Fruit fly (Drosophila melanogaster) whole organism, embryonic: ENCODE data around the gene nmdyn-D6.

ENCODE experiments used
- CG10565 ChIP-seq: fragments of 200-800 bp; sonication (Bioruptor generic); optimal IDR thresholded peaks from 3 replicates; lab custom pipeline; 2016; ENCODE audit warnings: missing biosample characterization, mild to moderate bottlenecking, missing genetic modification characterization
- CG10979 ChIP-seq: fragments of 200-800 bp; sonication (Bioruptor generic); optimal IDR thresholded peaks from 2 replicates; lab custom pipeline; 2018; ENCODE audit warnings: missing biosample characterization, mild to moderate bottlenecking, missing genetic modification characterization, moderate library complexity
- CG11085 ChIP-seq: fragments of 200-800 bp; sonication (Bioruptor generic); IDR thresholded peaks from 2 replicates; pipeline ENCODE4 v1.3.6; 2022; ENCODE audit warnings: missing biosample characterization, missing genetic modification characterization
- CG11398 ChIP-seq: fragments of 200-800 bp; sonication (Bioruptor generic); optimal IDR thresholded peaks from 2 replicates; lab custom pipeline; 2016; ENCODE audit warnings: missing biosample characterization, missing genetic modification characterization
- CG14860 ChIP-seq: fragments of 200-800 bp; sonication (Bioruptor generic); IDR thresholded peaks from 3 replicates; pipeline ENCODE4 v1.3.6; 2022; ENCODE audit warnings: missing biosample characterization, missing genetic modification characterization; ENCODE audit not compliant: partially characterized antibody
- CG14965 ChIP-seq: fragments of 200-800 bp; sonication (Bioruptor generic); optimal IDR thresholded peaks from 2 replicates; lab custom pipeline; 2016; ENCODE audit warnings: missing biosample characterization, missing genetic modification characterization, borderline replicate concordance
- CG1602 ChIP-seq: fragments of 200-800 bp; sonication (Bioruptor generic); optimal IDR thresholded peaks from 3 replicates; lab custom pipeline; 2016; ENCODE audit warnings: missing biosample characterization, missing genetic modification characterization
- CG1603 ChIP-seq: fragments of 200-800 bp; sonication (Bioruptor generic); optimal IDR thresholded peaks from 2 replicates; lab custom pipeline; 2019; ENCODE audit warnings: missing biosample characterization, mild to moderate bottlenecking, missing genetic modification characterization, moderate library complexity
- CG2875 ChIP-seq: fragments of 200-800 bp; sonication (Bioruptor generic); optimal IDR thresholded peaks from 2 replicates; lab custom pipeline; 2017; ENCODE audit warnings: missing biosample characterization, mild to moderate bottlenecking, missing genetic modification characterization, missing genetic modification reagents
- CG31365 ChIP-seq: fragments of 200-800 bp; sonication (Bioruptor generic); optimal IDR thresholded peaks from 2 replicates; lab custom pipeline; 2018; ENCODE audit warnings: missing biosample characterization, mild to moderate bottlenecking, missing genetic modification characterization
- CG3281 ChIP-seq: fragments of 200-800 bp; sonication (Bioruptor generic); optimal IDR thresholded peaks from 3 replicates; lab custom pipeline; 2017; ENCODE audit warnings: missing biosample characterization, mild to moderate bottlenecking, missing genetic modification characterization
- CG34422 ChIP-seq: fragments of 200-800 bp; sonication (Bioruptor generic); IDR thresholded peaks from 3 replicates; pipeline ENCODE4 v1.3.6; 2022; ENCODE audit warnings: missing biosample characterization, missing genetic modification characterization
- CG4424 ChIP-seq: fragments of 200-800 bp; sonication (Bioruptor generic); optimal IDR thresholded peaks from 3 replicates; lab custom pipeline; 2016; ENCODE audit warnings: missing biosample characterization, missing genetic modification characterization
- CG5245 ChIP-seq: fragments of 200-800 bp; sonication (Bioruptor generic); optimal IDR thresholded peaks from 3 replicates; lab custom pipeline; 2016; ENCODE audit warnings: missing biosample characterization, missing genetic modification characterization
- CG6765 ChIP-seq: fragments of 200-800 bp; sonication (Bioruptor generic); optimal IDR thresholded peaks from 3 replicates; lab custom pipeline; 2017; ENCODE audit warnings: missing biosample characterization, mild to moderate bottlenecking, missing genetic modification characterization
- CG7271 ChIP-seq: fragments of 200-800 bp; sonication (Bioruptor generic); optimal IDR thresholded peaks from 2 replicates; lab custom pipeline; 2018; ENCODE audit warnings: missing biosample characterization, mild to moderate bottlenecking, missing genetic modification characterization, moderate library complexity
- CG8765 ChIP-seq: fragments of 200-800 bp; sonication (Bioruptor generic); IDR thresholded peaks from 2 replicates; pipeline ENCODE4 v1.3.6; 2022; ENCODE audit warnings: missing biosample characterization, missing genetic modification characterization
- CG8924 ChIP-seq: fragments of 200-800 bp; optimal IDR thresholded peaks from 3 replicates; lab custom pipeline; 2019; ENCODE audit warnings: missing biosample characterization, mild to moderate bottlenecking, missing genetic modification characterization, moderate library complexity
- CG9437 ChIP-seq: fragments of 200-800 bp; sonication (Bioruptor generic); optimal IDR thresholded peaks from 2 replicates; lab custom pipeline; 2018; ENCODE audit warnings: missing biosample characterization, mild to moderate bottlenecking, missing genetic modification characterization
- Chrac-16 ChIP-seq: fragments of 200-800 bp; sonication (Bioruptor generic); optimal IDR thresholded peaks from 3 replicates; lab custom pipeline; 2016; ENCODE audit warnings: missing biosample characterization, missing genetic modification characterization
- D ChIP-seq, 2 experiments: fragments of 200-800 bp in 1 of 2; fragments of >200 bp in 1 of 2; sonication (Bioruptor generic) in 1 of 2; optimal IDR thresholded peaks; 2 replicates in 1 of 2; 3 replicates in 1 of 2; lab custom pipeline; 2017; ENCODE audit warnings: mild to moderate bottlenecking in 1 of 2, missing biosample characterization in 1 of 2, missing genetic modification characterization in 1 of 2, missing genetic modification reagents in 1 of 2
- D19A ChIP-seq: fragments of 200-800 bp; optimal IDR thresholded peaks from 3 replicates; lab custom pipeline; 2019; ENCODE audit warnings: missing biosample characterization, mild to moderate bottlenecking, missing genetic modification characterization, moderate library complexity
- Drgx ChIP-seq: fragments of 200-800 bp; sonication (Bioruptor generic); IDR thresholded peaks from 2 replicates; pipeline ENCODE4 v1.3.6; 2022; ENCODE audit warnings: missing biosample characterization, missing genetic modification characterization
- Fer1 ChIP-seq: fragments of 200-800 bp; sonication (Bioruptor generic); optimal IDR thresholded peaks from 2 replicates; lab custom pipeline; 2017; ENCODE audit warnings: missing biosample characterization, mild to moderate bottlenecking, missing genetic modification characterization
- Mes4 ChIP-seq: fragments of 200-800 bp; sonication (Bioruptor generic); optimal IDR thresholded peaks from 2 replicates; lab custom pipeline; 2016; ENCODE audit warnings: missing biosample characterization, missing genetic modification characterization
- Nf-YA ChIP-seq: fragments of 200-800 bp; sonication (Bioruptor generic); IDR thresholded peaks from 2 replicates; pipeline ENCODE4 v1.3.6; 2022; ENCODE audit warnings: missing biosample characterization, missing genetic modification characterization
- PHDP ChIP-seq: fragments of 200-800 bp; sonication (Bioruptor generic); optimal IDR thresholded peaks from 3 replicates; lab custom pipeline; 2018; ENCODE audit warnings: missing biosample characterization, mild to moderate bottlenecking, missing genetic modification characterization, moderate library complexity
- Trl ChIP-seq, 3 experiments: fragments of >200 bp in 2 of 3; fragments of 200-800 bp in 1 of 3; sonication (Bioruptor generic) in 1 of 3; optimal IDR thresholded peaks; 2 replicates in 1 of 3; 3 replicates in 2 of 3; lab custom pipeline; 2016 to 2017; ENCODE audit warnings: missing biosample characterization in 1 of 3, missing genetic modification characterization in 1 of 3
- Xrp1 ChIP-seq: fragments of 200-800 bp; sonication (Bioruptor generic); IDR thresholded peaks from 2 replicates; pipeline ENCODE4 v1.3.6; 2022; ENCODE audit warnings: missing biosample characterization, missing genetic modification characterization
- btn ChIP-seq: fragments of 200-800 bp; sonication (Bioruptor generic); optimal IDR thresholded peaks from 2 replicates; lab custom pipeline; 2016; ENCODE audit warnings: missing biosample characterization, missing genetic modification characterization
- fd96Cb ChIP-seq: fragments of 200-800 bp; sonication (Bioruptor generic); optimal IDR thresholded peaks from 2 replicates; lab custom pipeline; 2018; ENCODE audit warnings: missing biosample characterization, mild to moderate bottlenecking, missing genetic modification characterization, moderate library complexity
- hbn ChIP-seq: fragments of 200-800 bp; sonication (Bioruptor generic); IDR thresholded peaks from 2 replicates; pipeline ENCODE4 v1.3.6; 2022; ENCODE audit warnings: missing biosample characterization, missing genetic modification characterization; ENCODE audit not compliant: partially characterized antibody
- klu ChIP-seq: fragments of 200-800 bp; sonication (Bioruptor generic); IDR thresholded peaks from 2 replicates; pipeline ENCODE4 v1.3.6; 2022; ENCODE audit warnings: missing biosample characterization, missing genetic modification characterization
- lbe ChIP-seq: fragments of 200-800 bp; sonication (Bioruptor generic); optimal IDR thresholded peaks from 2 replicates; lab custom pipeline; 2016; ENCODE audit warnings: missing biosample characterization, mild to moderate bottlenecking, missing genetic modification characterization
- lilli ChIP-seq: fragments of 200-800 bp; sonication (Bioruptor generic); optimal IDR thresholded peaks from 3 replicates; lab custom pipeline; 2016; ENCODE audit warnings: missing biosample characterization, missing genetic modification characterization
- peb ChIP-seq: fragments of 200-800 bp; sonication (Bioruptor generic); IDR thresholded peaks from 2 replicates; pipeline ENCODE4 v1.3.6; 2022; ENCODE audit warnings: missing biosample characterization, missing genetic modification characterization
- pfk ChIP-seq: fragments of 200-800 bp; sonication (Bioruptor generic); optimal IDR thresholded peaks from 2 replicates; lab custom pipeline; 2018; ENCODE audit warnings: missing biosample characterization, mild to moderate bottlenecking, missing genetic modification characterization, moderate library complexity
- pho ChIP-seq: fragments of 200-800 bp; sonication (Bioruptor generic); optimal IDR thresholded peaks from 2 replicates; lab custom pipeline; 2016; ENCODE audit warnings: missing biosample characterization, missing genetic modification characterization
- rib ChIP-seq: fragments of 200-800 bp; sonication (Bioruptor generic); IDR thresholded peaks from 2 replicates; pipeline ENCODE4 v1.3.6; 2022; ENCODE audit warnings: missing biosample characterization, missing genetic modification characterization
- run ChIP-seq: fragments of 200-800 bp; sonication (Bioruptor generic); optimal IDR thresholded peaks from 3 replicates; lab custom pipeline; 2018; ENCODE audit warnings: missing biosample characterization, mild to moderate bottlenecking, missing genetic modification characterization
- scrt ChIP-seq: fragments of 200-800 bp; sonication (Bioruptor generic); optimal IDR thresholded peaks from 2 replicates; lab custom pipeline; 2018; ENCODE audit warnings: missing biosample characterization, mild to moderate bottlenecking, missing genetic modification characterization, moderate library complexity
- sim ChIP-seq: fragments of 200-800 bp; sonication (Bioruptor generic); IDR thresholded peaks from 2 replicates; pipeline ENCODE4 v1.3.6; 2022; ENCODE audit warnings: missing biosample characterization, missing genetic modification characterization
- slbo ChIP-seq: fragments of 200-800 bp; sonication (Bioruptor generic); IDR thresholded peaks from 2 replicates; pipeline ENCODE4 v1.3.6; 2022; ENCODE audit warnings: missing biosample characterization, missing genetic modification characterization
- slou ChIP-seq: fragments of 200-800 bp; sonication (Bioruptor generic); optimal IDR thresholded peaks from 3 replicates; lab custom pipeline; 2016; ENCODE audit warnings: missing biosample characterization, missing genetic modification characterization
- stc ChIP-seq: fragments of 200-800 bp; sonication (Bioruptor generic); IDR thresholded peaks from 2 replicates; pipeline ENCODE4 v1.3.6; 2022; ENCODE audit warnings: missing biosample characterization, missing genetic modification characterization
- stwl ChIP-seq: fragments of 200-800 bp; sonication (Bioruptor generic); optimal IDR thresholded peaks from 3 replicates; lab custom pipeline; 2018; ENCODE audit warnings: missing biosample characterization, mild to moderate bottlenecking, missing genetic modification characterization, moderate library complexity
- toy ChIP-seq: fragments of 200-800 bp; sonication (Bioruptor generic); IDR thresholded peaks from 2 replicates; pipeline ENCODE4 v1.3.6; 2022; ENCODE audit warnings: missing biosample characterization, missing genetic modification characterization
- trh ChIP-seq: fragments of 200-800 bp; sonication (Bioruptor generic); optimal IDR thresholded peaks from 2 replicates; lab custom pipeline; 2016; ENCODE audit warnings: missing biosample characterization, missing genetic modification characterization
- unc-4 ChIP-seq: fragments of 200-800 bp; sonication (Bioruptor generic); IDR thresholded peaks from 2 replicates; pipeline ENCODE4 v1.3.6; 2022; ENCODE audit warnings: missing biosample characterization, missing genetic modification characterization; ENCODE audit not compliant: partially characterized antibody
- yki ChIP-seq: fragments of >200 bp; optimal IDR thresholded peaks from 3 replicates; lab custom pipeline; 2018

nmdyn-D6 gene

DNA sequence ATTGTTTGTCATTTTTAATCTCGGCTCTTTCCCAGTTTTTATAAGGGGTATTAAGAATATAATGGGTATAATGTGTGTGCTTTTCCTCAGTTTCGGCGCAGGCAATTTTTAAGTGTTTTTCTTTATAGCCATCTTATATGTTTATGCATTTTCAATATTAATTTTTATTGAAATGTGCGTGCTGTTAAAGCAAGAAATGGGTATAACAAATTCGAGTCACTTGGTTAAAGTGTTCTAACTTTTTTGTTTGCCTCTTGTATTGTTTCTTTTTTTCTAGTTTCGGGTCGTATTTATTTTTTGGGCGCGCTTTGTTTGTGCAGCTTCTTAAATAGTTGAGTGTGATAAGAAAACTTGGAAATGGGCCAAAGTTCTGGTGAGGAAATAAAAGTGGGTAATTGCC, 49.7 kb downstream of the nmdyn-D6 start (continued):
- no peak for TF ChIP-seq CG7271 (tag; lab: Kevin White, UChicago)
- no peak for TF ChIP-seq hbn (GFP tag; lab: Robert Waterston, UW)
- peak; percentile 36 for TF ChIP-seq CG1603 (tag; lab: Kevin White, UChicago)
- peak; percentile 47 for TF ChIP-seq CG11398 (GFP tag; lab: Kevin White, UChicago)
- no peak for TF ChIP-seq lbe (GFP tag; lab: Kevin White, UChicago)
- TF ChIP-seq Trl (optimal IDR thresholded peaks at IDR 0.05; lab: Kevin White, UChicago), result no peak
- peak; percentile 55 for TF ChIP-seq Trl (GFP tag; optimal IDR thresholded peaks at IDR 0.05; lab: Kevin White, UChicago)
- peak; percentile 44 for TF ChIP-seq btn
- TF ChIP-seq CG5245 (GFP tag; lab: Kevin White, UChicago), result peak; percentile 61
- no peak for TF ChIP-seq klu (GFP tag; lab: Robert Waterston, UW)
- 0 out of 3 replicates have a peak, but pooled peaks have one; percentile 37 for TF ChIP-seq CG34422
- TF ChIP-seq stwl (tag; lab: Kevin White, UChicago), result no peak
- peak; percentile 56 for TF ChIP-seq Chrac-16 (GFP tag; lab: Kevin White, UChicago)
- peak; percentile 41; the same call in 1 of the 2 replicates for TF ChIP-seq slbo (GFP tag; lab: Robert Waterston, UW)
- TF ChIP-seq fd96Cb, result peak; percentile 69
- TF ChIP-seq pfk (GFP tag; lab: Kevin White, UChicago), result no peak
- peak; percentile 74 for TF ChIP-seq CG10979 (tag; lab: Kevin White, UChicago)
- TF ChIP-seq run (tag; lab: Kevin White, UChicago), result no peak
- TF ChIP-seq CG14965, result peak; percentile 41
- peak; percentile 14 for TF ChIP-seq scrt (GFP tag; lab: Kevin White, UChicago)
- TF ChIP-seq CG31365 (tag; lab: Kevin White, UChicago), result no peak
- TF ChIP-seq slou (GFP tag; lab: Kevin White, UChicago), result no peak
- TF ChIP-seq D19A (tag; lab: Kevin White, UChicago), result peak; percentile 63
- peak; percentile 28 for TF ChIP-seq CG9437 (GFP tag; lab: Kevin White, UChicago)
- TF ChIP-seq D (optimal IDR thresholded peaks at IDR 0.05; lab: Kevin White, UChicago), result no peak
- peak; percentile 69 for TF ChIP-seq D (GFP tag; optimal IDR thresholded peaks at IDR 0.05; lab: Kevin White, UChicago)
- TF ChIP-seq pho (GFP tag; lab: Kevin White, UChicago), result peak; percentile 31
- TF ChIP-seq CG3281 (GFP tag; lab: Kevin White, UChicago), result peak; percentile 22
- TF ChIP-seq stc, result peak; percentile 53
- TF ChIP-seq CG1602, result peak; percentile 48
- TF ChIP-seq Xrp1 (GFP tag; lab: Robert Waterston, UW), result peak; percentile 78
- peak; percentile 60 for TF ChIP-seq PHDP (tag; lab: Kevin White, UChicago)
- peak; percentile 63 for TF ChIP-seq Mes4 (GFP tag; lab: Kevin White, UChicago)
- TF ChIP-seq CG8924 (tag; lab: Kevin White, UChicago), result peak; percentile 60
- TF ChIP-seq Fer1, result peak; percentile 26
- TF ChIP-seq CG8765 (GFP tag; lab: Robert Waterston, UW), result no peak
- no peak for TF ChIP-seq CG10565 (GFP tag; lab: Kevin White, UChicago)
- no peak for TF ChIP-seq yki (lab: Kevin White, UChicago)
- TF ChIP-seq trh (GFP tag; lab: Kevin White, UChicago), result peak; percentile 33
- TF ChIP-seq rib, result no peak
- peak; percentile 77 for TF ChIP-seq CG2875 (GFP tag; lab: Kevin White, UChicago)
- TF ChIP-seq peb (GFP tag; lab: Robert Waterston, UW), result no peak
- TF ChIP-seq CG6765 (GFP tag; lab: Kevin White, UChicago), result no peak
- TF ChIP-seq sim (GFP tag; lab: Robert Waterston, UW), result no peak
- no peak for TF ChIP-seq toy
- TF ChIP-seq Nf-YA (GFP tag; lab: Robert Waterston, UW), result peak; percentile 49; the same call in 1 of the 2 replicates
- no peak for TF ChIP-seq unc-4 (GFP tag; lab: Robert Waterston, UW)
- TF ChIP-seq CG11085 (GFP tag; lab: Robert Waterston, UW), result no peak
- TF ChIP-seq Drgx (GFP tag; lab: Robert Waterston, UW), result no peak
- peak; percentile 69 for TF ChIP-seq CG4424 (GFP tag; lab: Kevin White, UChicago)
- TF ChIP-seq CG14860, result no peak
- TF ChIP-seq lilli (GFP tag; lab: Kevin White, UChicago), result peak; percentile 10
